Worm (Caenorhabditis elegans) whole organism, L4 larva: ENCODE data around the gene rpc-1.

ENCODE experiments used
- T20F7.1 ChIP-seq: fragments of 200-800 bp; sonication (Bioruptor generic); optimal IDR thresholded peaks from 2 replicates; lab custom pipeline; 2018; ENCODE audit warnings: mild to moderate bottlenecking, missing genetic modification characterization, missing compliant biosample characterization
- Y105C5A.15 ChIP-seq: fragments of 200-800 bp; sonication (Bioruptor generic); IDR thresholded peaks from 2 replicates; pipeline ENCODE4 v1.3.6; 2022; ENCODE audit warnings: missing genetic modification characterization, missing compliant biosample characterization
- Y75B8A.6 ChIP-seq: fragments of 200-800 bp; sonication (Bioruptor generic); IDR thresholded peaks from 2 replicates; pipeline ENCODE4 v1.3.6; 2022; ENCODE audit warnings: missing genetic modification reagents, missing genetic modification characterization, missing compliant biosample characterization
- ZK337.2 ChIP-seq: fragments of 200-800 bp; sonication (Bioruptor generic); IDR thresholded peaks from 2 replicates; pipeline ENCODE4 v1.3.6; 2022; ENCODE audit warnings: missing genetic modification reagents, missing genetic modification characterization, missing compliant biosample characterization
- ZK546.5 ChIP-seq, 2 experiments: sonication (generic microtip); optimal IDR thresholded peaks; 2 replicates each; lab custom pipeline; 2017; ENCODE audit warnings: missing biosample characterization in 2 of 2, missing genetic modification characterization in 2 of 2
- arid-1 ChIP-seq: fragments of 200-800 bp; sonication (Bioruptor generic); conservative IDR thresholded peaks from 2 replicates; pipeline ENCODE4 v1.3.6; 2022; ENCODE audit warnings: missing genetic modification reagents, missing genetic modification characterization, missing compliant biosample characterization
- attf-4 ChIP-seq: sonication (generic microtip); optimal IDR thresholded peaks from 3 replicates; lab custom pipeline; 2017; ENCODE audit warnings: missing biosample characterization, missing genetic modification characterization
- ceh-20 ChIP-seq: fragments of 200-800 bp; sonication (Bioruptor generic); IDR thresholded peaks from 2 replicates; pipeline ENCODE4 v1.3.6; 2022; ENCODE audit warnings: missing genetic modification reagents, missing genetic modification characterization, missing compliant biosample characterization
- ceh-28 ChIP-seq: fragments of 150-350 bp; optimal IDR thresholded peaks from 2 replicates; lab custom pipeline; 2014; ENCODE audit warnings: missing biosample characterization, missing genetic modification reagents, missing genetic modification characterization
- cey-2 ChIP-seq: sonication (generic microtip); optimal IDR thresholded peaks from 3 replicates; lab custom pipeline; 2017; ENCODE audit warnings: missing genetic modification characterization, mild to moderate bottlenecking, missing compliant biosample characterization, antibody characterized with exemption, borderline replicate concordance; ENCODE audit not compliant: insufficient read depth
- dpl-1 ChIP-seq: fragments of 150-350 bp; optimal IDR thresholded peaks from 2 replicates; lab custom pipeline; 2014; ENCODE audit warnings: missing biosample characterization, missing genetic modification reagents, missing genetic modification characterization
- dve-1 ChIP-seq: sonication (generic microtip); optimal IDR thresholded peaks from 2 replicates; lab custom pipeline; 2017; ENCODE audit warnings: antibody characterized with exemption, mild to moderate bottlenecking, missing genetic modification characterization, missing compliant biosample characterization; ENCODE audit not compliant: insufficient read depth
- egl-27 ChIP-seq: sonication (generic microtip); optimal IDR thresholded peaks from 3 replicates; lab custom pipeline; 2017; ENCODE audit warnings: missing biosample characterization, missing genetic modification reagents, missing genetic modification characterization
- fkh-10 ChIP-seq: fragments of 150-350 bp; optimal IDR thresholded peaks from 2 replicates; lab custom pipeline; 2014; ENCODE audit warnings: missing biosample characterization, missing genetic modification reagents, missing genetic modification characterization
- hif-1 ChIP-seq, 2 experiments: sonication (generic microtip); optimal IDR thresholded peaks; 2 replicates each; lab custom pipeline; 2016 to 2017; ENCODE audit warnings: missing compliant biosample characterization in 2 of 2, missing genetic modification characterization in 2 of 2, missing genetic modification reagents in 2 of 2, missing genotype in 2 of 2, mild to moderate bottlenecking in 1 of 2
- hlh-11 ChIP-seq: fragments of 200-800 bp; sonication (Bioruptor generic); optimal IDR thresholded peaks from 2 replicates; lab custom pipeline; 2018; ENCODE audit warnings: mild to moderate bottlenecking, missing genetic modification characterization, missing compliant biosample characterization
- hlh-30 ChIP-seq: sonication (generic microtip); optimal IDR thresholded peaks from 2 replicates; lab custom pipeline; 2017; ENCODE audit warnings: antibody characterized with exemption, mild to moderate bottlenecking, missing genetic modification characterization, missing compliant biosample characterization; ENCODE audit not compliant: insufficient read depth
- jun-1 ChIP-seq: fragments of 150-350 bp; optimal IDR thresholded peaks from 2 replicates; lab custom pipeline; 2014; ENCODE audit warnings: missing biosample characterization, missing genetic modification reagents, missing genetic modification characterization
- lin-1 ChIP-seq: fragments of 200-800 bp; sonication (Bioruptor generic); IDR thresholded peaks from 2 replicates; pipeline ENCODE4 v1.3.6; 2022; ENCODE audit warnings: missing genetic modification reagents, missing genetic modification characterization, missing compliant biosample characterization
- lin-13 ChIP-seq: fragments of 150-350 bp; optimal IDR thresholded peaks from 2 replicates; lab custom pipeline; 2014; ENCODE audit warnings: missing biosample characterization, missing genetic modification reagents, missing genetic modification characterization
- lin-38 ChIP-seq: fragments of 200-800 bp; sonication (Bioruptor generic); IDR thresholded peaks from 2 replicates; pipeline ENCODE4 v1.3.6; 2022; ENCODE audit warnings: missing genetic modification reagents, missing genetic modification characterization, missing compliant biosample characterization
- lsy-2 ChIP-seq, 2 experiments: fragments of 150-350 bp in 1 of 2; sonication (generic microtip) in 1 of 2; optimal IDR thresholded peaks; 2 replicates each; lab custom pipeline; 2014 to 2017; ENCODE audit warnings: missing biosample characterization in 2 of 2, missing genetic modification characterization in 2 of 2
- madf-5 ChIP-seq, 2 experiments: fragments of 200-800 bp; sonication (Bioruptor generic); IDR thresholded peaks; 2 replicates each; pipeline ENCODE4 v1.3.6; 2022; ENCODE audit warnings: missing compliant biosample characterization in 2 of 2, missing genetic modification characterization in 2 of 2
- madf-9 ChIP-seq: fragments of 200-800 bp; sonication (Bioruptor generic); conservative IDR thresholded peaks from 2 replicates; pipeline ENCODE4 v1.3.6; 2022; ENCODE audit warnings: missing genetic modification reagents, missing genetic modification characterization, missing compliant biosample characterization
- mep-1 ChIP-seq: fragments of 150-350 bp; sonication (generic microtip); optimal IDR thresholded peaks from 3 replicates; lab custom pipeline; 2014; ENCODE audit warnings: missing biosample characterization, missing genetic modification characterization
- nhr-102 ChIP-seq: sonication (generic microtip); optimal IDR thresholded peaks from 2 replicates; lab custom pipeline; 2016; ENCODE audit warnings: mild to moderate bottlenecking, missing genetic modification characterization, moderate library complexity, missing compliant biosample characterization
- nhr-111 ChIP-seq: fragments of 200-800 bp; sonication (Bioruptor generic); optimal IDR thresholded peaks from 2 replicates; lab custom pipeline; 2018; ENCODE audit warnings: mild to moderate bottlenecking, missing genetic modification characterization, missing compliant biosample characterization
- nhr-28 ChIP-seq: fragments of 150-350 bp; optimal IDR thresholded peaks from 2 replicates; lab custom pipeline; 2014; ENCODE audit warnings: missing biosample characterization, missing genetic modification characterization
- nhr-41 ChIP-seq: fragments of 200-800 bp; sonication (Bioruptor generic); IDR thresholded peaks from 2 replicates; pipeline ENCODE4 v1.3.6; 2022; ENCODE audit warnings: missing genetic modification reagents, missing genetic modification characterization, missing compliant biosample characterization
- nhr-48 ChIP-seq: sonication (generic microtip); optimal IDR thresholded peaks from 2 replicates; lab custom pipeline; 2016; ENCODE audit warnings: mild to moderate bottlenecking, missing genetic modification characterization, missing compliant biosample characterization
- pha-4 ChIP-seq, 2 experiments: fragments of 150-350 bp in 1 of 2; fragments of 200-800 bp in 1 of 2; sonication (Bioruptor generic) in 1 of 2; IDR thresholded peaks in 1 of 2; optimal IDR thresholded peaks in 1 of 2; 2 replicates each; pipeline versions ENCODE4 v1.3.6 to Lab custom; 2014 to 2022; ENCODE audit warnings: missing genetic modification characterization in 2 of 2, missing genetic modification reagents in 2 of 2, missing biosample characterization in 1 of 2, missing compliant biosample characterization in 1 of 2
- php-3 ChIP-seq: fragments of 200-800 bp; sonication (Bioruptor generic); IDR thresholded peaks from 2 replicates; pipeline ENCODE4 v1.3.6; 2022; ENCODE audit warnings: missing genetic modification reagents, missing genetic modification characterization, missing compliant biosample characterization
- pqm-1 ChIP-seq: sonication (generic microtip); optimal IDR thresholded peaks from 2 replicates; lab custom pipeline; 2017; ENCODE audit warnings: missing biosample characterization, missing genetic modification characterization
- rbr-2 ChIP-seq: sonication (generic microtip); optimal IDR thresholded peaks from 2 replicates; lab custom pipeline; 2016; ENCODE audit warnings: missing genotype, missing genetic modification characterization, missing compliant biosample characterization
- skn-1 ChIP-seq: fragments of 150-350 bp; optimal IDR thresholded peaks from 2 replicates; lab custom pipeline; 2014; ENCODE audit warnings: missing biosample characterization, missing genetic modification characterization
- tag-97 ChIP-seq: fragments of 200-800 bp; sonication (Bioruptor generic); IDR thresholded peaks from 2 replicates; pipeline ENCODE4 v1.3.6; 2022; ENCODE audit warnings: missing genetic modification characterization, missing compliant biosample characterization
- unc-39 ChIP-seq: sonication (generic microtip); optimal IDR thresholded peaks from 2 replicates; lab custom pipeline; 2017; ENCODE audit warnings: missing biosample characterization, missing genetic modification characterization
- zfp-2 ChIP-seq: sonication (generic microtip); optimal IDR thresholded peaks from 2 replicates; lab custom pipeline; 2016; ENCODE audit warnings: mild to moderate bottlenecking, missing genetic modification characterization, missing compliant biosample characterization
- zip-2 ChIP-seq: fragments of 150-350 bp; optimal IDR thresholded peaks from 2 replicates; lab custom pipeline; 2014; ENCODE audit warnings: missing biosample characterization, missing genetic modification characterization
- ztf-11 ChIP-seq: fragments of 150-350 bp; optimal IDR thresholded peaks from 2 replicates; lab custom pipeline; 2014; ENCODE audit warnings: missing biosample characterization, missing genetic modification characterization

The rpc-1 gene

ce11 chrIV:7188528-7189422 lies 23.2 kb upstream of the rpc-1 start, which contains the start of gene srlf-7 (continued):
- TF ChIP-seq pha-4 (GFP tag; IDR thresholded peaks at IDR 0.05; lab: Robert Waterston, UW) (peak; percentile 56; the same call in 1 of the 2 replicates), pha-4 (tag; optimal IDR thresholded peaks at IDR 0.05; lab: Kevin White, UChicago) (no peak), lin-1 (GFP tag; lab: Robert Waterston, UW) (peak; percentile 97), zip-2 (no peak), egl-27 (tag; lab: Kevin White, UChicago) (no peak), rbr-2 (no peak), hlh-30 (tag; lab: Kevin White, UChicago) (peak; percentile 77), nhr-28 (peak; percentile 99), php-3 (GFP tag; lab: Robert Waterston, UW) (peak; percentile 92), nhr-41 (GFP tag; lab: Robert Waterston, UW) (peak; percentile 68; the same call in 1 of the 2 replicates), nhr-102 (tag; lab: Kevin White, UChicago) (peak; percentile 78), arid-1 (no peak), T20F7.1 (peak; percentile 75), mep-1 (tag; lab: Kevin White, UChicago) (peak; percentile 70), ZK337.2 (GFP tag; lab: Robert Waterston, UW) (no peak), lin-13 (no peak), tag-97 (GFP tag; lab: Robert Waterston, UW) (no peak), nhr-48 (tag; lab: Kevin White, UChicago) (peak; percentile 87), dve-1 (tag; lab: Kevin White, UChicago) (peak; percentile 98), madf-5 (GFP tag; IDR thresholded peaks at IDR 0.05; lab: Robert Waterston, UW) (no peak), lsy-2 (tag; optimal IDR thresholded peaks at IDR 0.05; lab: Kevin White, UChicago) (peak in 1 of 2 experiments; percentile 48), hlh-11 (peak; percentile 95), ZK546.5 (tag; optimal IDR thresholded peaks at IDR 0.05; lab: Kevin White, UChicago) (no peak), ztf-11 (tag; lab: Kevin White, UChicago) (no peak), ceh-28 (tag; lab: Kevin White, UChicago) (no peak), nhr-111 (no peak), Y75B8A.6 (GFP tag; lab: Robert Waterston, UW) (no peak), madf-9 (GFP tag; lab: Robert Waterston, UW) (no peak), fkh-10 (GFP tag; lab: Kevin White, UChicago) (peak; percentile 41), lin-38 (no peak; the same call in 1 of the 2 replicates), hif-1 (tag; optimal IDR thresholded peaks at IDR 0.05; lab: Kevin White, UChicago) (no peak), cey-2 (peak; percentile 36), skn-1 (no peak), jun-1 (peak; percentile 62), pqm-1 (peak; percentile 97), unc-39 (tag; lab: Kevin White, UChicago) (no peak), ceh-20 (GFP tag; lab: Robert Waterston, UW) (0 out of 2 replicates have a peak, but pooled peaks have one; percentile 19), attf-4 (tag; lab: Kevin White, UChicago) (no peak), dpl-1 (no peak), Y105C5A.15 (GFP tag; lab: Robert Waterston, UW) (no peak), zfp-2 (tag; lab: Kevin White, UChicago) (no peak)
- TF ChIP-seq, all 104 proteins: peak for 30
